Fruit fly (Drosophila melanogaster): ENCODE data around the gene Kcmf1.

The Kcmf1 gene

DNA sequence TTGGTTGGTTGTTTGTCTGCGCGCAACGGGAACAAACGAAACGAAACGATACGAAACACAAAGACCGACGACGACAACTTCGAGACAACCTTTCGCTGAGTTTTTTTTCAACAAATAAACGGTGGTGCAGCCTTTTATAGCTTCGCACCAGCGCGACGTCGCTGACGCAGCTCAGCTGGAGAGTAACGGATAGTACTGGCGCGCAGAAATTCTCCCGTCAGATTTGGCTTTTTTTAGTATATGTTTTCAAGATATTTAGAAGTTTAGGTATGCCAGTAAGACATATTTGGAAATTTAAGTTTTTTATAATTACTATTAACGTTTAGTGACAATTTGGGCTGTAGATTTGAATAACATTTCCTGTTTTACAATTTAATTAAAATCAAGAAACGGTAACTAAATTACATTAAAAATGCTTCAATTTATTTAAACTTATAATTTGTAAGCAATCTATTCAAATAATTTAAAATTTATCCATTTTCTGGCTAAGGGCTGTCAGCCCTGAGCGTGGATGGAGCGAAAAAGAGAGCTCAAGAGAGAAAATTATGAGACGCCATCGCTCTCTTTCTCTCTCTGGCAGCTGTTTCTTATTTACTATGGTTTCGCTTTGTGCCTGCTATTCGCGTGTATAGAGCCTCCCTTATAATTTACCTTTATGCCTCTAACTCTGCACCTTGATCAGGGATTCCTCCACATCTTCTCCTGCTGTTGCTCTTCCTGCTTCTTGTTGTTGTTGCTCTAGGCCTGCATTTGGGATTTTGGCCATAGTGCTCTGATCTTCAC lies 19.1 kb upstream of the Kcmf1 start (continued):
- peak; percentile 88 for TF ChIP-seq CG13296 (GFP tag; optimal IDR thresholded peaks at IDR 0.05)
- no peak for TF ChIP-seq emc (GFP tag; optimal IDR thresholded peaks at IDR 0.05)
- TF ChIP-seq dysf (GFP tag; IDR thresholded peaks at IDR 0.05), result peak; percentile 79
- TF ChIP-seq fru (optimal IDR thresholded peaks at IDR 0.05), result no peak
- peak; percentile 95 for TF ChIP-seq row (GFP tag; IDR thresholded peaks at IDR 0.05)
- no peak; the same call in 1 of the 2 replicates for TF ChIP-seq Taf1 (GFP tag; IDR thresholded peaks at IDR 0.05)
- TF ChIP-seq Chrac-16 (GFP tag; optimal IDR thresholded peaks at IDR 0.05), result peak; percentile 67
- peak; percentile 13 for TF ChIP-seq CG33213 (GFP tag; optimal IDR thresholded peaks at IDR 0.05)
- TF ChIP-seq Sin3A (optimal IDR thresholded peaks at IDR 0.05), result no peak
- no peak for TF ChIP-seq CG14965 (GFP tag; optimal IDR thresholded peaks at IDR 0.05; ENCODE audit: borderline replicate concordance)
- TF ChIP-seq vfl (GFP tag; optimal IDR thresholded peaks at IDR 0.05), result peak; percentile 38
- no peak for TF ChIP-seq CG14667 (GFP tag; IDR thresholded peaks at IDR 0.05)
- peak; percentile 80 for TF ChIP-seq CG13775 (GFP tag; optimal IDR thresholded peaks at IDR 0.05)
- TF ChIP-seq Scr (GFP tag; IDR thresholded peaks at IDR 0.05; ENCODE audit: partially characterized antibody), result no peak
- peak; percentile 42 to 73 for TF ChIP-seq dpn (GFP tag; optimal IDR thresholded peaks at IDR 0.05)
- peak; percentile 85 for TF ChIP-seq Oli (tag; optimal IDR thresholded peaks at IDR 0.05)
- peak; percentile 92 for TF ChIP-seq CG10147 (GFP tag; optimal IDR thresholded peaks at IDR 0.05)
- TF ChIP-seq CG10959 (GFP tag; IDR thresholded peaks at IDR 0.05), result no peak
- 0 out of 3 replicates have a peak, but pooled peaks have one; percentile 44 for TF ChIP-seq C15 (GFP tag; IDR thresholded peaks at IDR 0.05)
- no peak for TF ChIP-seq prd (optimal IDR thresholded peaks at IDR 0.05)
- TF ChIP-seq prd (GFP tag; IDR thresholded peaks at IDR 0.05), result no peak; the same call in 1 of the 3 replicates
- no peak for TF ChIP-seq CG8089 (GFP tag; optimal IDR thresholded peaks at IDR 0.05)
- peak; percentile 69 for TF ChIP-seq CG12155 (GFP tag; optimal IDR thresholded peaks at IDR 0.05)
- peak; percentile 55 for TF ChIP-seq psq (GFP tag; optimal IDR thresholded peaks at IDR 0.05)
- peak; percentile 64 for TF ChIP-seq HmgZ (tag; optimal IDR thresholded peaks at IDR 0.05)
- TF ChIP-seq ham (GFP tag; IDR thresholded peaks at IDR 0.05), result no peak
- TF ChIP-seq CG32772 (GFP tag; IDR thresholded peaks at IDR 0.05), result peak; percentile 68
- TF ChIP-seq CG15696 (tag; optimal IDR thresholded peaks at IDR 0.05), result peak; percentile 80
- TF ChIP-seq schlank (tag; optimal IDR thresholded peaks at IDR 0.05), result peak; percentile 15
- no peak for TF ChIP-seq CG16779 (GFP tag; IDR thresholded peaks at IDR 0.05)
- peak; percentile 72 for TF ChIP-seq CG9817 (tag; optimal IDR thresholded peaks at IDR 0.05)
- no peak for TF ChIP-seq CG1832 (GFP tag; optimal IDR thresholded peaks at IDR 0.05)
- no peak for TF ChIP-seq Doc3 (GFP tag; IDR thresholded peaks at IDR 0.05; ENCODE audit: partially characterized antibody)
- TF ChIP-seq CG4707 (GFP tag; optimal IDR thresholded peaks at IDR 0.05), result peak; percentile 19
- TF ChIP-seq Dek (tag; optimal IDR thresholded peaks at IDR 0.05), result peak; percentile 87
- TF ChIP-seq CG17912 (GFP tag; optimal IDR thresholded peaks at IDR 0.05), result peak; percentile 54
- peak; percentile 56 for TF ChIP-seq CG3065 (GFP tag; optimal IDR thresholded peaks at IDR 0.05)
- 0 out of 2 replicates have a peak, but pooled peaks have one; percentile 28 for TF ChIP-seq sim (GFP tag; IDR thresholded peaks at IDR 0.05)
- TF ChIP-seq corto (GFP tag; optimal IDR thresholded peaks at IDR 0.05), result peak; percentile 55
- TF ChIP-seq sisA (GFP tag; IDR thresholded peaks at IDR 0.05), result no peak
- TF ChIP-seq shn (GFP tag; optimal IDR thresholded peaks at IDR 0.05), result no peak
- peak; percentile 31; the same call in 1 of the 2 replicates for TF ChIP-seq stc (GFP tag; IDR thresholded peaks at IDR 0.05)
- no peak for TF ChIP-seq CG4617 (GFP tag; optimal IDR thresholded peaks at IDR 0.05; ENCODE audit: borderline replicate concordance)
- 0 out of 2 replicates have a peak, but pooled peaks have one; percentile 19 for TF ChIP-seq E2f1 (GFP tag; IDR thresholded peaks at IDR 0.05)
- peak; percentile 81 for TF ChIP-seq CG15479 (GFP tag; optimal IDR thresholded peaks at IDR 0.05)
- no peak for TF ChIP-seq unc-4 (GFP tag; IDR thresholded peaks at IDR 0.05; ENCODE audit: partially characterized antibody)
- TF ChIP-seq run (tag; optimal IDR thresholded peaks at IDR 0.05), result peak; percentile 76
- TF ChIP-seq CG10366 (GFP tag; IDR thresholded peaks at IDR 0.05), result peak; percentile 16; the same call in 1 of the 2 replicates
- TF ChIP-seq ERR (GFP tag; optimal IDR thresholded peaks at IDR 0.05), result no peak
- TF ChIP-seq CG10321 (GFP tag; IDR thresholded peaks at IDR 0.05), result no peak
